Fruit fly (Drosophila melanogaster) whole organism, embryonic: Measurements from ENCODE around the gene kri.

Source experiments
- Adf1 ChIP-seq: fragments of 200-800 bp; sonication (Bioruptor generic); IDR thresholded peaks from 2 replicates; pipeline ENCODE4 v1.3.6; 2022; ENCODE audit warnings: missing biosample characterization, missing genetic modification characterization
- Asciz ChIP-seq: fragments of 200-800 bp; sonication (Bioruptor generic); optimal IDR thresholded peaks from 2 replicates; lab custom pipeline; 2017; ENCODE audit warnings: missing biosample characterization, mild to moderate bottlenecking, missing genetic modification characterization, missing genetic modification reagents
- CG10147 ChIP-seq: fragments of 200-800 bp; sonication (Bioruptor generic); optimal IDR thresholded peaks from 2 replicates; lab custom pipeline; 2019; ENCODE audit warnings: missing biosample characterization, mild to moderate bottlenecking, missing genetic modification characterization, moderate library complexity
- CG1233 ChIP-seq: fragments of 200-800 bp; sonication (Bioruptor generic); optimal IDR thresholded peaks from 4 replicates; lab custom pipeline; 2018; ENCODE audit warnings: missing biosample characterization, mild to moderate bottlenecking, missing genetic modification characterization
- CG13123 ChIP-seq: fragments of 200-800 bp; sonication (Bioruptor generic); optimal IDR thresholded peaks from 2 replicates; lab custom pipeline; 2016; ENCODE audit warnings: missing biosample characterization, missing genetic modification characterization
- CG13424 ChIP-seq: fragments of 200-800 bp; sonication (Bioruptor generic); optimal IDR thresholded peaks from 2 replicates; lab custom pipeline; 2019; ENCODE audit warnings: missing biosample characterization, mild to moderate bottlenecking, missing genetic modification characterization, moderate library complexity
- CG15269 ChIP-seq: fragments of 200-800 bp; sonication (Bioruptor generic); optimal IDR thresholded peaks from 2 replicates; lab custom pipeline; 2018; ENCODE audit warnings: missing biosample characterization, mild to moderate bottlenecking, missing genetic modification characterization, moderate library complexity
- CG30403 ChIP-seq: fragments of 200-800 bp; sonication (Bioruptor generic); optimal IDR thresholded peaks from 3 replicates; lab custom pipeline; 2016; ENCODE audit warnings: missing biosample characterization, missing genetic modification characterization
- CG31441 ChIP-seq: fragments of 200-800 bp; sonication (Bioruptor generic); IDR thresholded peaks from 2 replicates; pipeline ENCODE4 v1.3.6; 2022; ENCODE audit warnings: missing biosample characterization, missing genetic modification characterization
- CG3163 ChIP-seq: fragments of 200-800 bp; sonication (Bioruptor generic); optimal IDR thresholded peaks from 3 replicates; lab custom pipeline; 2016; ENCODE audit warnings: missing biosample characterization, missing genetic modification characterization
- CG32767 ChIP-seq: fragments of 200-800 bp; sonication (Bioruptor generic); IDR thresholded peaks from 2 replicates; pipeline ENCODE4 v1.3.6; 2022; ENCODE audit warnings: missing biosample characterization, missing genetic modification characterization
- CG33213 ChIP-seq: fragments of 200-800 bp; sonication (Bioruptor generic); optimal IDR thresholded peaks from 3 replicates; lab custom pipeline; 2016; ENCODE audit warnings: missing biosample characterization, missing genetic modification characterization
- CG3847 ChIP-seq: fragments of 200-800 bp; sonication (Bioruptor generic); IDR thresholded peaks from 2 replicates; pipeline ENCODE4 v1.3.6; 2022; ENCODE audit warnings: missing biosample characterization, missing genetic modification characterization
- CG4328 ChIP-seq: fragments of 200-800 bp; sonication (Bioruptor generic); optimal IDR thresholded peaks from 3 replicates; lab custom pipeline; 2017; ENCODE audit warnings: missing biosample characterization, missing genetic modification reagents, missing genetic modification characterization
- CG4424 ChIP-seq: fragments of 200-800 bp; sonication (Bioruptor generic); optimal IDR thresholded peaks from 3 replicates; lab custom pipeline; 2016; ENCODE audit warnings: missing biosample characterization, missing genetic modification characterization
- CG4730 ChIP-seq: fragments of 200-800 bp; sonication (Bioruptor generic); IDR thresholded peaks from 2 replicates; pipeline ENCODE4 v1.3.6; 2022; ENCODE audit warnings: missing biosample characterization, missing genetic modification characterization
- CG8089 ChIP-seq: fragments of 200-800 bp; sonication (Bioruptor generic); optimal IDR thresholded peaks from 3 replicates; lab custom pipeline; 2016; ENCODE audit warnings: missing biosample characterization, missing genetic modification characterization
- CG9609 ChIP-seq: fragments of 200-800 bp; sonication (Bioruptor generic); optimal IDR thresholded peaks from 3 replicates; lab custom pipeline; 2016; ENCODE audit warnings: missing biosample characterization, missing genetic modification characterization
- CG9817 ChIP-seq: fragments of 200-800 bp; sonication (Bioruptor generic); optimal IDR thresholded peaks from 2 replicates; lab custom pipeline; 2018; ENCODE audit warnings: missing biosample characterization, mild to moderate bottlenecking, missing genetic modification characterization, moderate library complexity
- Camta ChIP-seq: fragments of 200-800 bp; sonication (Bioruptor generic); optimal IDR thresholded peaks from 2 replicates; lab custom pipeline; 2016; ENCODE audit warnings: missing biosample characterization, missing genetic modification characterization
- CrebB ChIP-seq: fragments of 200-800 bp; sonication (Bioruptor generic); optimal IDR thresholded peaks from 3 replicates; lab custom pipeline; 2018; ENCODE audit warnings: missing biosample characterization, mild to moderate bottlenecking, missing genetic modification characterization
- Elba2 ChIP-seq: fragments of 200-800 bp; sonication (Bioruptor generic); optimal IDR thresholded peaks from 3 replicates; lab custom pipeline; 2016; ENCODE audit warnings: missing biosample characterization, missing genetic modification characterization
- GATAe ChIP-seq: fragments of 200-800 bp; sonication (Bioruptor generic); conservative IDR thresholded peaks from 2 replicates; pipeline ENCODE4 v1.3.6; 2022; ENCODE audit warnings: missing biosample characterization, missing genetic modification characterization
- HmgZ ChIP-seq: fragments of 200-800 bp; sonication (Bioruptor generic); optimal IDR thresholded peaks from 2 replicates; lab custom pipeline; 2018; ENCODE audit warnings: missing biosample characterization, mild to moderate bottlenecking, missing genetic modification characterization
- Lim3 ChIP-seq: fragments of 200-800 bp; sonication (Bioruptor generic); IDR thresholded peaks from 2 replicates; pipeline ENCODE4 v1.3.6; 2022; ENCODE audit warnings: missing biosample characterization, missing genetic modification characterization
- Oaz ChIP-seq: fragments of 200-800 bp; sonication (Bioruptor generic); IDR thresholded peaks from 2 replicates; pipeline ENCODE4 v1.3.6; 2022; ENCODE audit warnings: missing biosample characterization, missing genetic modification characterization
- Optix ChIP-seq: fragments of 200-800 bp; sonication (Bioruptor generic); IDR thresholded peaks from 3 replicates; pipeline ENCODE4 v1.3.6; 2022; ENCODE audit warnings: missing biosample characterization, missing genetic modification characterization
- Side ChIP-seq: fragments of 200-800 bp; sonication (Bioruptor generic); optimal IDR thresholded peaks from 2 replicates; lab custom pipeline; 2016; ENCODE audit warnings: missing biosample characterization, missing genetic modification characterization
- bsh ChIP-seq, 2 experiments: fragments of 200-800 bp; sonication (Bioruptor generic); optimal IDR thresholded peaks; 2 replicates each; lab custom pipeline; 2017 to 2018; ENCODE audit warnings: mild to moderate bottlenecking in 2 of 2, missing biosample characterization in 2 of 2, missing genetic modification characterization in 2 of 2, moderate library complexity in 1 of 2
- cad ChIP-seq: fragments of >200 bp; optimal IDR thresholded peaks from 2 replicates; lab custom pipeline; 2017; ENCODE audit warnings: missing biosample characterization, missing genetic modification characterization
- cas ChIP-seq: fragments of 200-800 bp; sonication (Bioruptor generic); IDR thresholded peaks from 2 replicates; pipeline ENCODE4 v1.3.6; 2022; ENCODE audit warnings: missing biosample characterization, missing genetic modification characterization
- caup ChIP-seq: fragments of 200-800 bp; sonication (Bioruptor generic); optimal IDR thresholded peaks from 3 replicates; lab custom pipeline; 2017; ENCODE audit warnings: missing biosample characterization, mild to moderate bottlenecking, missing genetic modification characterization, moderate library complexity; ENCODE audit not compliant: severe bottlenecking
- cwo ChIP-seq: fragments of 200-800 bp; sonication (Bioruptor generic); optimal IDR thresholded peaks from 3 replicates; lab custom pipeline; 2017; ENCODE audit warnings: missing biosample characterization, missing genetic modification characterization, mild to moderate bottlenecking, moderate library complexity, missing genetic modification reagents
- dati ChIP-seq: fragments of 200-800 bp; sonication (Bioruptor generic); IDR thresholded peaks from 2 replicates; pipeline ENCODE4 v1.3.6; 2022; ENCODE audit warnings: missing biosample characterization, missing genetic modification characterization
- emc ChIP-seq: fragments of 200-800 bp; sonication (Bioruptor generic); optimal IDR thresholded peaks from 2 replicates; lab custom pipeline; 2016; ENCODE audit warnings: missing biosample characterization, missing genetic modification characterization
- en ChIP-seq: fragments of 200-800 bp; sonication (Bioruptor generic); optimal IDR thresholded peaks from 2 replicates; lab custom pipeline; 2016; ENCODE audit warnings: missing biosample characterization, missing genetic modification characterization
- esg ChIP-seq: fragments of 200-800 bp; sonication (Bioruptor generic); conservative IDR thresholded peaks from 2 replicates; pipeline ENCODE4 v1.3.6; 2022; ENCODE audit warnings: missing biosample characterization, missing genetic modification characterization
- h ChIP-seq: fragments of >200 bp; optimal IDR thresholded peaks from 2 replicates; lab custom pipeline; 2017
- hbn ChIP-seq: fragments of 200-800 bp; sonication (Bioruptor generic); IDR thresholded peaks from 2 replicates; pipeline ENCODE4 v1.3.6; 2022; ENCODE audit warnings: missing biosample characterization, missing genetic modification characterization; ENCODE audit not compliant: partially characterized antibody
- jigr1 ChIP-seq: fragments of 200-800 bp; sonication (Bioruptor generic); IDR thresholded peaks from 3 replicates; pipeline ENCODE4 v1.3.6; 2022; ENCODE audit warnings: missing biosample characterization, missing genetic modification characterization
- kay ChIP-seq: fragments of 200-800 bp; sonication (Bioruptor generic); optimal IDR thresholded peaks from 2 replicates; lab custom pipeline; 2016; ENCODE audit warnings: missing biosample characterization, missing genetic modification characterization
- lbe ChIP-seq: fragments of 200-800 bp; sonication (Bioruptor generic); optimal IDR thresholded peaks from 2 replicates; lab custom pipeline; 2016; ENCODE audit warnings: missing biosample characterization, mild to moderate bottlenecking, missing genetic modification characterization
- maf-S ChIP-seq: fragments of 200-800 bp; sonication (Bioruptor generic); optimal IDR thresholded peaks from 2 replicates; lab custom pipeline; 2016; ENCODE audit warnings: missing biosample characterization, missing genetic modification characterization
- mam ChIP-seq: fragments of 200-800 bp; sonication (Bioruptor generic); optimal IDR thresholded peaks from 3 replicates; lab custom pipeline; 2016; ENCODE audit warnings: missing biosample characterization, missing genetic modification characterization
- row ChIP-seq: fragments of 200-800 bp; sonication (Bioruptor generic); IDR thresholded peaks from 3 replicates; pipeline ENCODE4 v1.3.6; 2022; ENCODE audit warnings: missing biosample characterization, missing genetic modification characterization
- schlank ChIP-seq: fragments of 200-800 bp; sonication (Bioruptor generic); optimal IDR thresholded peaks from 2 replicates; lab custom pipeline; 2018; ENCODE audit warnings: missing biosample characterization, mild to moderate bottlenecking, missing genetic modification characterization
- slbo ChIP-seq: fragments of 200-800 bp; sonication (Bioruptor generic); IDR thresholded peaks from 2 replicates; pipeline ENCODE4 v1.3.6; 2022; ENCODE audit warnings: missing biosample characterization, missing genetic modification characterization
- so ChIP-seq: fragments of 200-800 bp; sonication (Bioruptor generic); IDR thresholded peaks from 3 replicates; pipeline ENCODE4 v1.3.6; 2022; ENCODE audit warnings: missing biosample characterization, missing genetic modification characterization
- sr ChIP-seq: fragments of 200-800 bp; sonication (Bioruptor generic); IDR thresholded peaks from 3 replicates; pipeline ENCODE4 v1.3.6; 2022; ENCODE audit warnings: missing biosample characterization, missing genetic modification characterization
- twi ChIP-seq: fragments of 200-800 bp; optimal IDR thresholded peaks from 2 replicates; lab custom pipeline; 2019; ENCODE audit warnings: missing biosample characterization, mild to moderate bottlenecking, missing genetic modification characterization, moderate library complexity
- wek ChIP-seq: fragments of 200-800 bp; sonication (Bioruptor generic); optimal IDR thresholded peaks from 3 replicates; lab custom pipeline; 2018; ENCODE audit warnings: missing biosample characterization, mild to moderate bottlenecking, missing genetic modification characterization, moderate library complexity

The kri gene

dm6 chr3L:5770817-5771425, 39.9 kb upstream of the kri start (continued):
- peak; percentile 91 for TF ChIP-seq CG30403
- TF ChIP-seq Camta (GFP tag; lab: Kevin White, UChicago) = peak; percentile 83
- TF ChIP-seq Lim3 (GFP tag; lab: Robert Waterston, UW) = no peak
- peak; percentile 89 for TF ChIP-seq Side (GFP tag; lab: Kevin White, UChicago)
- peak; percentile 92 for TF ChIP-seq CG13424 (tag; lab: Kevin White, UChicago)
- TF ChIP-seq h = no peak
- TF ChIP-seq wek = peak; percentile 54
- TF ChIP-seq caup (GFP tag; lab: Kevin White, UChicago) = peak; percentile 88
- TF ChIP-seq twi = peak; percentile 76
- TF ChIP-seq row = peak; percentile 96
- TF ChIP-seq CG13123 (GFP tag; lab: Kevin White, UChicago) = peak; percentile 67
- TF ChIP-seq CG9609 (GFP tag; lab: Kevin White, UChicago) = peak; percentile 79
- peak; percentile 83 for TF ChIP-seq maf-S (GFP tag; lab: Kevin White, UChicago)
- TF ChIP-seq Optix (GFP tag; lab: Robert Waterston, UW) = no peak
- TF ChIP-seq CrebB (tag; lab: Kevin White, UChicago) = peak; percentile 85
- TF ChIP-seq lbe (GFP tag; lab: Kevin White, UChicago) = peak; percentile 84
- TF ChIP-seq jigr1 (GFP tag; lab: Robert Waterston, UW) = no peak
- TF ChIP-seq dati (GFP tag; lab: Robert Waterston, UW) = no peak
- peak; percentile 70 for TF ChIP-seq CG3847
- TF ChIP-seq Asciz (GFP tag; lab: Kevin White, UChicago) = no peak
- TF ChIP-seq sr (GFP tag; lab: Robert Waterston, UW) = no peak
- peak; percentile 82 for TF ChIP-seq CG8089
- TF ChIP-seq CG10147 (GFP tag; lab: Kevin White, UChicago) = peak; percentile 86
- TF ChIP-seq CG33213 = peak; percentile 65
- TF ChIP-seq cas = peak; percentile 31; the same call in 1 of the 2 replicates
- TF ChIP-seq CG4424 = peak; percentile 82
- peak; percentile 54 to 81 for TF ChIP-seq bsh (GFP tag; optimal IDR thresholded peaks at IDR 0.05; lab: Kevin White, UChicago)
- peak; percentile 77 for TF ChIP-seq Adf1 (GFP tag; lab: Robert Waterston, UW)
- TF ChIP-seq schlank (tag; lab: Kevin White, UChicago) = peak; percentile 81
- TF ChIP-seq Oaz (GFP tag; lab: Robert Waterston, UW) = peak; percentile 27; the same call in 1 of the 2 replicates
- peak; percentile 91 for TF ChIP-seq CG4328 (GFP tag; lab: Kevin White, UChicago)
- TF ChIP-seq CG1233 = peak; percentile 87
- peak; percentile 68 for TF ChIP-seq kay (GFP tag; lab: Kevin White, UChicago)
- TF ChIP-seq CG31441 = no peak; the same call in none of the 2 replicates
- peak; percentile 10 for TF ChIP-seq Elba2 (GFP tag; lab: Kevin White, UChicago)
- TF ChIP-seq mam (GFP tag; lab: Kevin White, UChicago) = peak; percentile 90
- TF ChIP-seq esg (GFP tag; lab: Robert Waterston, UW) = peak; percentile 81
- TF ChIP-seq HmgZ (tag; lab: Kevin White, UChicago) = peak; percentile 92
- peak; percentile 38 for TF ChIP-seq emc (GFP tag; lab: Kevin White, UChicago)
- no peak for TF ChIP-seq hbn (GFP tag; lab: Robert Waterston, UW)
- peak; percentile 89 for TF ChIP-seq CG15269 (tag; lab: Kevin White, UChicago)
- peak; percentile 87 for TF ChIP-seq CG9817 (tag; lab: Kevin White, UChicago)
- TF ChIP-seq CG32767 (GFP tag; lab: Robert Waterston, UW) = peak; percentile 64
- peak; percentile 60 for TF ChIP-seq CG3163
- no peak for TF ChIP-seq cad
- TF ChIP-seq CG4730 (GFP tag; lab: Robert Waterston, UW) = peak; percentile 31; the same call in 1 of the 2 replicates
- peak; percentile 96 for TF ChIP-seq GATAe (GFP tag; lab: Robert Waterston, UW)
- peak; percentile 76 for TF ChIP-seq cwo (GFP tag; lab: Kevin White, UChicago)
- TF ChIP-seq slbo (GFP tag; lab: Robert Waterston, UW) = peak; percentile 67
- peak; percentile 87 for TF ChIP-seq so (GFP tag; lab: Robert Waterston, UW)
- peak; percentile 80 for TF ChIP-seq en (GFP tag; lab: Kevin White, UChicago)
